Worm (Caenorhabditis elegans) whole organism, late embryonic: Measurements from ENCODE around the gene C12D5.3.

ENCODE experiments used
- C08G9.2 ChIP-seq: sonication (generic microtip); optimal IDR thresholded peaks from 2 replicates; lab custom pipeline; 2016; ENCODE audit warnings: mild to moderate bottlenecking, missing genetic modification characterization, moderate library complexity, missing compliant biosample characterization
- K02D7.2 ChIP-seq: sonication (generic microtip); optimal IDR thresholded peaks from 2 replicates; lab custom pipeline; 2017; ENCODE audit warnings: mild to moderate bottlenecking, missing genetic modification characterization, missing compliant biosample characterization
- K09A11.1 ChIP-seq: sonication (generic microtip); optimal IDR thresholded peaks from 2 replicates; lab custom pipeline; 2017; ENCODE audit warnings: antibody characterized with exemption, mild to moderate bottlenecking, missing genetic modification characterization, missing compliant biosample characterization; ENCODE audit not compliant: insufficient read depth
- Y22D7AL.16 ChIP-seq: sonication (generic microtip); optimal IDR thresholded peaks from 2 replicates; lab custom pipeline; 2016; ENCODE audit warnings: missing genetic modification characterization, missing compliant biosample characterization
- ceh-14 ChIP-seq: sonication (generic microtip); optimal IDR thresholded peaks from 2 replicates; lab custom pipeline; 2016; ENCODE audit warnings: missing genotype, missing genetic modification characterization, missing compliant biosample characterization
- ceh-22 ChIP-seq: sonication (generic microtip); optimal IDR thresholded peaks from 2 replicates; lab custom pipeline; 2017; ENCODE audit warnings: missing biosample characterization, missing genetic modification characterization
- ceh-24 ChIP-seq: sonication (generic microtip); optimal IDR thresholded peaks from 2 replicates; lab custom pipeline; 2016; ENCODE audit warnings: mild to moderate bottlenecking, missing genetic modification characterization, missing compliant biosample characterization
- ceh-30 ChIP-seq: fragments of 150-350 bp; optimal IDR thresholded peaks from 2 replicates; lab custom pipeline; 2014; ENCODE audit warnings: missing biosample characterization, missing genetic modification characterization
- ceh-9 ChIP-seq: sonication (generic microtip); optimal IDR thresholded peaks from 2 replicates; lab custom pipeline; 2016; ENCODE audit warnings: mild to moderate bottlenecking, missing genetic modification characterization, inconsistent platforms, missing compliant biosample characterization
- che-1 ChIP-seq: sonication (generic microtip); optimal IDR thresholded peaks from 2 replicates; lab custom pipeline; 2016; ENCODE audit warnings: mild to moderate bottlenecking, missing genetic modification characterization, missing compliant biosample characterization
- dmd-4 ChIP-seq: sonication (generic microtip); optimal IDR thresholded peaks from 2 replicates; lab custom pipeline; 2016; ENCODE audit warnings: borderline replicate concordance, missing genetic modification characterization, missing compliant biosample characterization
- ets-4 ChIP-seq: sonication (generic microtip); optimal IDR thresholded peaks from 2 replicates; lab custom pipeline; 2016; ENCODE audit warnings: missing genetic modification characterization, missing compliant biosample characterization
- eyg-1 ChIP-seq: sonication (generic microtip); optimal IDR thresholded peaks from 2 replicates; lab custom pipeline; 2016; ENCODE audit warnings: missing genotype, missing genetic modification characterization, missing compliant biosample characterization
- fkh-6 ChIP-seq: sonication (generic microtip); optimal IDR thresholded peaks from 2 replicates; lab custom pipeline; 2016; ENCODE audit warnings: missing genetic modification characterization, missing compliant biosample characterization
- gmeb-2 ChIP-seq: sonication (generic microtip); optimal IDR thresholded peaks from 2 replicates; lab custom pipeline; 2016; ENCODE audit warnings: missing genetic modification characterization, inconsistent platforms, missing compliant biosample characterization
- hlh-15 ChIP-seq: sonication (generic microtip); optimal IDR thresholded peaks from 2 replicates; lab custom pipeline; 2016; ENCODE audit warnings: missing genetic modification characterization, missing compliant biosample characterization
- hlh-6 ChIP-seq: sonication (generic microtip); optimal IDR thresholded peaks from 2 replicates; lab custom pipeline; 2016; ENCODE audit warnings: missing genotype, missing genetic modification characterization, missing compliant biosample characterization
- madf-2 ChIP-seq: sonication (generic microtip); optimal IDR thresholded peaks from 2 replicates; lab custom pipeline; 2017; ENCODE audit warnings: missing genetic modification characterization, missing compliant biosample characterization
- nfya-1 ChIP-seq: sonication (generic microtip); optimal IDR thresholded peaks from 2 replicates; lab custom pipeline; 2017; ENCODE audit warnings: missing genetic modification characterization, mild to moderate bottlenecking, missing compliant biosample characterization, antibody characterized with exemption, moderate library complexity
- nhr-11 ChIP-seq: fragments of 150-350 bp; optimal IDR thresholded peaks from 2 replicates; lab custom pipeline; 2014; ENCODE audit warnings: missing biosample characterization, missing genetic modification characterization
- nhr-232 ChIP-seq: sonication (generic microtip); optimal IDR thresholded peaks from 2 replicates; lab custom pipeline; 2016; ENCODE audit warnings: missing genetic modification characterization, missing compliant biosample characterization
- pha-2 ChIP-seq: sonication (generic microtip); optimal IDR thresholded peaks from 2 replicates; lab custom pipeline; 2017; ENCODE audit warnings: mild to moderate bottlenecking, missing genetic modification characterization, missing compliant biosample characterization
- ref-2 ChIP-seq: sonication (generic microtip); optimal IDR thresholded peaks from 2 replicates; lab custom pipeline; 2016; ENCODE audit warnings: missing genetic modification characterization, missing compliant biosample characterization
- rnt-1 ChIP-seq: sonication (generic microtip); optimal IDR thresholded peaks from 2 replicates; lab custom pipeline; 2016; ENCODE audit warnings: missing genetic modification characterization, missing compliant biosample characterization
- sdc-2 ChIP-seq: sonication (generic microtip); optimal IDR thresholded peaks from 2 replicates; lab custom pipeline; 2016; ENCODE audit warnings: missing genotype, missing genetic modification characterization, missing compliant biosample characterization
- sox-2 ChIP-seq: fragments of 200-800 bp; sonication (Bioruptor generic); IDR thresholded peaks from 2 replicates; pipeline ENCODE4 v1.3.6; 2022; ENCODE audit warnings: missing genetic modification reagents, missing genetic modification characterization, missing compliant biosample characterization
- sox-4 ChIP-seq: sonication (generic microtip); optimal IDR thresholded peaks from 2 replicates; lab custom pipeline; 2017; ENCODE audit warnings: mild to moderate bottlenecking, missing genetic modification characterization, inconsistent platforms, missing compliant biosample characterization
- tbx-2 ChIP-seq: sonication (generic microtip); optimal IDR thresholded peaks from 2 replicates; lab custom pipeline; 2016; ENCODE audit warnings: missing genetic modification characterization, missing compliant biosample characterization
- tbx-7 ChIP-seq: sonication (generic microtip); optimal IDR thresholded peaks from 2 replicates; lab custom pipeline; 2016; ENCODE audit warnings: missing genotype, missing genetic modification characterization, missing compliant biosample characterization
- unc-3 ChIP-seq, 2 experiments: fragments of 200-800 bp in 1 of 2; sonication (Bioruptor generic) in 1 of 2; sonication (generic microtip) in 1 of 2; conservative IDR thresholded peaks in 1 of 2; optimal IDR thresholded peaks in 1 of 2; 2 replicates each; pipeline versions ENCODE4 v1.3.6 to Lab custom; 2016 to 2022; ENCODE audit warnings: missing compliant biosample characterization in 2 of 2, missing genetic modification characterization in 2 of 2, missing genetic modification reagents in 1 of 2
- unc-42 ChIP-seq: sonication (generic microtip); optimal IDR thresholded peaks from 2 replicates; lab custom pipeline; 2016; ENCODE audit warnings: missing genotype, missing genetic modification characterization, missing compliant biosample characterization
- unc-55 ChIP-seq: sonication (generic microtip); optimal IDR thresholded peaks from 2 replicates; lab custom pipeline; 2017; ENCODE audit warnings: missing biosample characterization, missing genetic modification reagents, missing genetic modification characterization
- unc-86 ChIP-seq: sonication (generic microtip); optimal IDR thresholded peaks from 2 replicates; lab custom pipeline; 2016; ENCODE audit warnings: missing genetic modification characterization, missing compliant biosample characterization
- zip-5 ChIP-seq: sonication (generic microtip); optimal IDR thresholded peaks from 2 replicates; lab custom pipeline; 2016; ENCODE audit warnings: missing genetic modification characterization, missing compliant biosample characterization
- ztf-16 ChIP-seq: sonication (generic microtip); optimal IDR thresholded peaks from 2 replicates; lab custom pipeline; 2017; ENCODE audit warnings: missing genetic modification characterization, missing compliant biosample characterization

C12D5.3 gene

DNA sequence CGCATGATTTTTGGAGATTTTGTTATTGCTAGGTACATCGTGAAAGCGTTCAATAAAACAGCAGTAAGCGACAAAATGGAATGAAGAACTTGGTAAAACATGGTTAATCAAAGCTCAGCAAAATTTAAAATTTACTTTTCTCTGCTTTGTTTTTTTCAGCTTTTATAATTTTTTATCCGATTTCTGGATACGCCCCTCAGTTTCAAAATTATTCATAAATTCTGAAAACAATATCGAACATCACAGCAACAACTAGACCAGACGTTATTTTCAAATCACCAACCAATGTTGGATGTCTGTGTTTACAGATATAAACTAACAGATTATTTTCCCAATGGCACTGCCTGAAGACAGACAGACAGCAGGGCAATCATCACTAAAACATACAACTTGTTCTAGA, 41.3 kb upstream of the C12D5.3 start, which contains the start of gene srd-31:
Gene srd-31 (minus strand): TSS at position 101 of the 400 bp plus-strand sequence.
- no peak for TF ChIP-seq ref-2 (tag; lab: Kevin White, UChicago)
- no peak for TF ChIP-seq K09A11.1 (tag; lab: Kevin White, UChicago)
- TF ChIP-seq sox-4 (tag; lab: Kevin White, UChicago): no peak
- TF ChIP-seq unc-55: no peak
- no peak for TF ChIP-seq pha-2 (tag; lab: Kevin White, UChicago)
- no peak for TF ChIP-seq Y22D7AL.16 (tag; lab: Kevin White, UChicago)
- no peak for TF ChIP-seq madf-2 (tag; lab: Kevin White, UChicago)
- no peak for TF ChIP-seq nfya-1
- no peak for TF ChIP-seq che-1 (tag; lab: Kevin White, UChicago)
- TF ChIP-seq nhr-11 (tag; lab: Kevin White, UChicago): no peak
- TF ChIP-seq sox-2: no peak
- TF ChIP-seq nhr-232 (tag; lab: Kevin White, UChicago): no peak
- no peak for TF ChIP-seq fkh-6
- TF ChIP-seq tbx-2: no peak

DNA sequence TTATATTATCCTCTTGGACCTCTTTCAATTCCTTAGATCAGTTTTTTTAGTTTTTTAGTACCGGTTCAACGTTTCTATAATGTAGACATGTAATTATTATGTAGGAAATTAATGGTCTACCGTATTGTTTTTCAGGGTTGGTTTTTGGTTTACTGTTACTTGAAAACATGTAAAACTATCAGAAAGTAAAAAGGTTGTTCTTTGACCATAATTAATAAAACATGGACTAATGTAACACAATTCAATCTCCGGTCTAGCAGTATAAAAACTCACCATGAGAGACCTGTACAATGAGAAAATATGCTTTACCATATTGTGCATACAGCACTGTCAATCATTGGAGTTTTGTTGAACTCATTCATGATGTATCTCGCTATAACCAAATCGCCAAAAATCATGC, 40.5 kb upstream of the C12D5.3 start, which contains the start of gene srd-29:
Gene srd-29 (plus strand): TSS at position 301 of the 400 bp plus-strand sequence.
- TF ChIP-seq ceh-9: no peak

DNA sequence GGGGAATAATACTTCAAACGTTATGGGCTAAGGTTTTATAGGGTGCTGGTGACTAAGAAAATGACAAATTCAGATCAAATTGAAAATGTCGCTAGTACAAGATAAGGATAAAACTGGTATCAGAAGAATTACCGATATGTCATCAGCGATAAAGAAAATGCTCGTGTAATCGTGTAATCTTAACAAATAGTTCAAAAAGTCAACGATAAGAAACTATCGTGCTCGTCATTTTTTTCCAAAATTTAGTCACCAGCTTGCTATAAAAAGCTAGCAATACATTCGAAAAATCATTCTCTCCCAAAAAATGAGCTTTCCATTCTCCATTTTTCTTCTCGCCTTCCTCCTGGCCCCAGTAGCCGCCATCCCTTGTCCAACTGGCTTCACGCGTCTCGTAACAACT, 38.2 kb upstream of the C12D5.3 start, which contains the start of gene clec-45:
Gene clec-45 (plus strand): TSS at position 301 of the 400 bp plus-strand sequence.
- TF ChIP-seq unc-86 (tag; lab: Kevin White, UChicago) (no peak), unc-3 (GFP tag; conservative IDR thresholded peaks at IDR 0.05; lab: Robert Waterston, UW) (no peak), unc-3 (tag; optimal IDR thresholded peaks at IDR 0.05; lab: Kevin White, UChicago) (no peak), gmeb-2 (tag; lab: Kevin White, UChicago) (no peak), tbx-7 (tag; lab: Kevin White, UChicago) (no peak), sdc-2 (no peak), ceh-9 (no peak), K02D7.2 (no peak), ceh-22 (tag; lab: Kevin White, UChicago) (no peak), unc-42 (tag; lab: Kevin White, UChicago) (no peak), eyg-1 (no peak)

DNA sequence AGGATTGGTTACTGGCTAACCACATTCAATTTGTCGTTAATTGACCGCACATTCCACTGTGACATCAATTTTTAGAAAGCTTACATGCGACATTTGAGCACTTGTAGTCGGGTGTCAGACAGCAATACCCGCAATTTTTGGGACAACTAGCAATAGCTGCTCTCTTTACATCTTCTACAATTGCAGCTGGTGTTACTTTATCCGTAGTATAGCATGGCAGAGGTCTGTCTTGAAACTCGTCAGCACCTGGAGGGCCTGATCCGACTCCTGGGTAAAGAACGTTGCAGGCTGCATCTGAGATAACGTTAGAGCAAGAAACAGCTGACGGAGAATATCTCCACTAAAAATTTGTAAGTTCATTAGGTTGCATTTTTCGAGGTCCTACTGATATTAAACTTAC, 36.6 kb upstream of the C12D5.3 start:
- TF ChIP-seq pha-2 (tag; lab: Kevin White, UChicago): no peak
- no peak for TF ChIP-seq che-1 (tag; lab: Kevin White, UChicago)
- TF ChIP-seq nhr-11 (tag; lab: Kevin White, UChicago): no peak
- TF ChIP-seq fkh-6: no peak
- TF ChIP-seq ceh-30: no peak
- no peak for TF ChIP-seq ets-4 (tag; lab: Kevin White, UChicago)
- TF ChIP-seq K02D7.2: no peak
- TF ChIP-seq nfya-1: no peak
- TF ChIP-seq ceh-24 (tag; lab: Kevin White, UChicago): no peak
- no peak for TF ChIP-seq hlh-15 (tag; lab: Kevin White, UChicago)
- no peak for TF ChIP-seq dmd-4 (tag; lab: Kevin White, UChicago)

DNA sequence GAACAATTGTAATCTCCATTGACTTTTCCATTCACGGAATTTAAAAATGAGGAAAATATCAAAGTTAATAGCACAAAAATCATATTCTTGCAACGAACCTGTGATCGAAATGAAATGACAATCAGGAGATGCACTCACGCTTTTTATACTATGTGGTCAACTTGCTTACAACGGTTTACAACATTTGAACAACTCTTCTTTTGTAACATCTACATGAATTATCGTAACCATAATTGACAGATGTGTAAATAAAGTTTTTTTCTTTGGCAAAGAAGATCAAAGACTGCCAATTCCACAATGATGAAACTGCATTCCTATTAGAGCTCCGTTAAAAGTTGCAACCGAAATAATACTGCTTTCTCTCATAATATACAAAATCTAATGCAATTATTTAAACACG, 36.2 kb upstream of the C12D5.3 start, which contains the start of gene F07C4.10:
Gene F07C4.10 (minus strand): TSS at position 101 of the 400 bp plus-strand sequence.
- TF ChIP-seq ceh-14 (no peak), hlh-6 (tag; lab: Kevin White, UChicago) (no peak), rnt-1 (no peak), pha-2 (tag; lab: Kevin White, UChicago) (no peak), zip-5 (tag; lab: Kevin White, UChicago) (no peak), ceh-22 (tag; lab: Kevin White, UChicago) (no peak)

DNA sequence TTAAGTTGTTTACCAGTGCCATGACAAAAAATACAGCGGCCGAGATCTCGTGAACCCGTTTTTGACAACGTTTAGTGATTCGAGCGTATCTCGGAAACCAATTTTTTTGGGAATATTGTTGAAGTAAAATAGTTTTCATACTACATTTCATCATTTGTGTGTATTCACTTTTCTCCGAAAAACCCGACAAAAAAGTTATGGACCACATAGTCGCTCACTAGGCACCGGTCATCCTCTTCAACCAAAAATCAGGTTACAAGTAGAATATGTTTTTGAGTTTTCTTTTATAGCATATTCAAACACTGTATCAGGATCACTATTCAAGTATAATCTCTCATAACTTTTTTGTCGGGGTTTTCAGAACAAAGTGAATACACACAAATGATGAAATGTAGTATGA, 34.3 kb upstream of the C12D5.3 start:
- no peak for TF ChIP-seq C08G9.2
- no peak for TF ChIP-seq ztf-16 (tag; lab: Kevin White, UChicago)
- TF ChIP-seq fkh-6: no peak
